Worm (Caenorhabditis elegans): ENCODE measurements around the gene nuo-1.

DNA sequence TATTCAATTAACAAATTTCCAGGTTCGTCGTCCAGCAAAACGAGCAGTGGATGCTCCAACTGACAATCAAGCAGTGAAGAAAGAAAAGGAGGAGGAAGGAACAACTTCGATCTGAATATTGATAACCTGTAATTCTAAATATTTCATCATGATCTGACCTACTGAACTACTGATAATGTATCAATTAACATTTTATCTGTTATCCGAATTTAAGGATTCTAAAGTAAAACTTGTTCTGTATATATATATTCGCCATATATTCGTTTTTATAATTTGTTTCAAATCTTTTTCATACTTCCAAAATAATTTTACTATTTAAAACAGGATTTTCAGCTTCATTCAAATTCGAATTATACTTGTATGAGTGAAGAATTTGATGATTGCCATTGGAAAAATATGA is 10.2 kb downstream of the nuo-1 start, which contains the start of gene apc-17:
- no peak for TF ChIP-seq skn-1 (tag; optimal IDR thresholded peaks at IDR 0.05)
- no peak for TF ChIP-seq snpc-4 (tag; optimal IDR thresholded peaks at IDR 0.05)
- TF ChIP-seq fos-1 (tag; optimal IDR thresholded peaks at IDR 0.05), result no peak
